Fruit fly (Drosophila melanogaster) whole organism, embryonic: Measurements from ENCODE around the gene CG14219.

Experiments
- Atf3 ChIP-seq: fragments of 200-800 bp; sonication (Bioruptor generic); optimal IDR thresholded peaks from 3 replicates; lab custom pipeline; 2016; ENCODE audit warnings: missing biosample characterization, missing genetic modification characterization
- CG10366 ChIP-seq: fragments of 200-800 bp; sonication (Bioruptor generic); IDR thresholded peaks from 2 replicates; pipeline ENCODE4 v1.3.6; 2022; ENCODE audit warnings: missing biosample characterization, missing genetic modification characterization
- CG12942 ChIP-seq: fragments of 200-800 bp; sonication (Bioruptor generic); optimal IDR thresholded peaks from 3 replicates; lab custom pipeline; 2016; ENCODE audit warnings: missing biosample characterization, missing genetic modification characterization
- CG13287 ChIP-seq: fragments of 200-800 bp; sonication (Bioruptor generic); IDR thresholded peaks from 2 replicates; pipeline ENCODE4 v1.3.6; 2022; ENCODE audit warnings: missing biosample characterization, missing genetic modification characterization; ENCODE audit not compliant: partially characterized antibody
- CG13624 ChIP-seq: fragments of 200-800 bp; sonication (Bioruptor generic); optimal IDR thresholded peaks from 2 replicates; lab custom pipeline; 2016; ENCODE audit warnings: missing biosample characterization, missing genetic modification characterization
- CG15514 ChIP-seq: fragments of 200-800 bp; sonication (Bioruptor generic); optimal IDR thresholded peaks from 3 replicates; lab custom pipeline; 2017; ENCODE audit warnings: missing biosample characterization, missing genetic modification characterization, mild to moderate bottlenecking, moderate library complexity, missing genetic modification reagents
- CG17359 ChIP-seq: fragments of 200-800 bp; sonication (Bioruptor generic); optimal IDR thresholded peaks from 3 replicates; lab custom pipeline; 2018; ENCODE audit warnings: missing biosample characterization, mild to moderate bottlenecking, missing genetic modification characterization, moderate library complexity
- CG17829 ChIP-seq: fragments of 200-800 bp; optimal IDR thresholded peaks from 2 replicates; lab custom pipeline; 2019; ENCODE audit warnings: missing biosample characterization, mild to moderate bottlenecking, missing genetic modification characterization, moderate library complexity
- CG30020 ChIP-seq: fragments of 200-800 bp; optimal IDR thresholded peaks from 2 replicates; lab custom pipeline; 2019; ENCODE audit warnings: missing biosample characterization, mild to moderate bottlenecking, missing genetic modification characterization, moderate library complexity
- CG3163 ChIP-seq: fragments of 200-800 bp; sonication (Bioruptor generic); optimal IDR thresholded peaks from 3 replicates; lab custom pipeline; 2016; ENCODE audit warnings: missing biosample characterization, missing genetic modification characterization
- CG33213 ChIP-seq: fragments of 200-800 bp; sonication (Bioruptor generic); optimal IDR thresholded peaks from 3 replicates; lab custom pipeline; 2016; ENCODE audit warnings: missing biosample characterization, missing genetic modification characterization
- CG33557 ChIP-seq: fragments of 200-800 bp; sonication (Bioruptor generic); optimal IDR thresholded peaks from 2 replicates; lab custom pipeline; 2019; ENCODE audit warnings: missing biosample characterization, mild to moderate bottlenecking, missing genetic modification characterization, moderate library complexity
- CG3407 ChIP-seq: fragments of 200-800 bp; sonication (Bioruptor generic); optimal IDR thresholded peaks from 2 replicates; lab custom pipeline; 2018; ENCODE audit warnings: missing biosample characterization, mild to moderate bottlenecking, missing genetic modification characterization
- CG34376 ChIP-seq: fragments of 200-800 bp; sonication (Bioruptor generic); optimal IDR thresholded peaks from 2 replicates; lab custom pipeline; 2018; ENCODE audit warnings: missing biosample characterization, mild to moderate bottlenecking, missing genetic modification characterization
- CG43689 ChIP-seq: fragments of 200-800 bp; sonication (Bioruptor generic); IDR thresholded peaks from 2 replicates; pipeline ENCODE4 v1.3.6; 2022; ENCODE audit warnings: missing biosample characterization, missing genetic modification characterization
- CG7963 ChIP-seq: fragments of 200-800 bp; sonication (Bioruptor generic); IDR thresholded peaks from 3 replicates; pipeline ENCODE4 v1.3.6; 2022; ENCODE audit warnings: missing biosample characterization, missing genetic modification characterization; ENCODE audit not compliant: partially characterized antibody
- CG8924 ChIP-seq: fragments of 200-800 bp; optimal IDR thresholded peaks from 3 replicates; lab custom pipeline; 2019; ENCODE audit warnings: missing biosample characterization, mild to moderate bottlenecking, missing genetic modification characterization, moderate library complexity
- CrebB ChIP-seq: fragments of 200-800 bp; sonication (Bioruptor generic); optimal IDR thresholded peaks from 3 replicates; lab custom pipeline; 2018; ENCODE audit warnings: missing biosample characterization, mild to moderate bottlenecking, missing genetic modification characterization
- ERR ChIP-seq: fragments of 200-800 bp; sonication (Bioruptor generic); optimal IDR thresholded peaks from 2 replicates; lab custom pipeline; 2016; ENCODE audit warnings: missing biosample characterization, missing genetic modification characterization
- Ets97D ChIP-seq: fragments of 200-800 bp; sonication (Bioruptor generic); optimal IDR thresholded peaks from 3 replicates; lab custom pipeline; 2016; ENCODE audit warnings: missing biosample characterization, missing genetic modification characterization
- Fer1 ChIP-seq: fragments of 200-800 bp; sonication (Bioruptor generic); optimal IDR thresholded peaks from 2 replicates; lab custom pipeline; 2017; ENCODE audit warnings: missing biosample characterization, mild to moderate bottlenecking, missing genetic modification characterization
- Lhr ChIP-seq: fragments of 200-800 bp; sonication (Bioruptor generic); optimal IDR thresholded peaks from 3 replicates; lab custom pipeline; 2017; ENCODE audit warnings: mild to moderate bottlenecking, missing biosample characterization, missing genetic modification reagents, missing genetic modification characterization
- Med ChIP-seq: fragments of 200-800 bp; sonication (Bioruptor generic); peaks from one replicate; lab custom pipeline; 2016; ENCODE audit warnings: missing biosample characterization, missing genetic modification characterization, mild to moderate bottlenecking, inconsistent platforms, moderate library complexity
- Myb ChIP-seq: fragments of 200-800 bp; sonication (Bioruptor generic); optimal IDR thresholded peaks from 2 replicates; lab custom pipeline; 2016; ENCODE audit warnings: missing biosample characterization, missing genetic modification characterization
- Pdp1 ChIP-seq, 2 experiments: fragments of 200-800 bp; sonication (Bioruptor generic); optimal IDR thresholded peaks; 3 replicates each; lab custom pipeline; 2016; ENCODE audit warnings: missing biosample characterization in 2 of 2, missing genetic modification characterization in 2 of 2, mild to moderate bottlenecking in 1 of 2, moderate library complexity in 1 of 2
- Rfx ChIP-seq: fragments of 200-800 bp; sonication (Bioruptor generic); IDR thresholded peaks from 2 replicates; pipeline ENCODE4 v1.3.6; 2022; ENCODE audit warnings: missing biosample characterization, missing genetic modification characterization
- Sin3A ChIP-seq: fragments of >200 bp; optimal IDR thresholded peaks from 2 replicates; lab custom pipeline; 2018
- bcd ChIP-seq: fragments of 200-800 bp; sonication (Bioruptor generic); optimal IDR thresholded peaks from 2 replicates; lab custom pipeline; 2017; ENCODE audit warnings: missing biosample characterization, mild to moderate bottlenecking, missing genetic modification characterization
- br ChIP-seq: fragments of >200 bp; optimal IDR thresholded peaks from 2 replicates; lab custom pipeline; 2017
- chinmo ChIP-seq: fragments of 200-800 bp; sonication (Bioruptor generic); IDR thresholded peaks from 4 replicates; pipeline ENCODE4 v1.3.6; 2022; ENCODE audit warnings: missing biosample characterization, missing genetic modification characterization; ENCODE audit not compliant: partially characterized antibody
- cwo ChIP-seq: fragments of 200-800 bp; sonication (Bioruptor generic); optimal IDR thresholded peaks from 3 replicates; lab custom pipeline; 2017; ENCODE audit warnings: missing biosample characterization, missing genetic modification characterization, mild to moderate bottlenecking, moderate library complexity, missing genetic modification reagents
- dmrt11E ChIP-seq: fragments of 200-800 bp; sonication (Bioruptor generic); optimal IDR thresholded peaks from 3 replicates; lab custom pipeline; 2018; ENCODE audit warnings: missing biosample characterization, mild to moderate bottlenecking, missing genetic modification characterization, moderate library complexity
- en ChIP-seq: fragments of 200-800 bp; sonication (Bioruptor generic); optimal IDR thresholded peaks from 2 replicates; lab custom pipeline; 2016; ENCODE audit warnings: missing biosample characterization, missing genetic modification characterization
- grau ChIP-seq: fragments of 200-800 bp; optimal IDR thresholded peaks from 3 replicates; lab custom pipeline; 2019; ENCODE audit warnings: missing biosample characterization, mild to moderate bottlenecking, missing genetic modification characterization, moderate library complexity
- inv ChIP-seq: fragments of 200-800 bp; sonication (Bioruptor generic); IDR thresholded peaks from 2 replicates; pipeline ENCODE4 v1.3.6; 2022; ENCODE audit warnings: missing biosample characterization, missing genetic modification characterization; ENCODE audit not compliant: partially characterized antibody
- jing ChIP-seq: fragments of 200-800 bp; sonication (Bioruptor generic); optimal IDR thresholded peaks from 2 replicates; lab custom pipeline; 2018; ENCODE audit warnings: missing biosample characterization, mild to moderate bottlenecking, missing genetic modification characterization
- kah ChIP-seq: fragments of 200-800 bp; sonication (Bioruptor generic); optimal IDR thresholded peaks from 2 replicates; lab custom pipeline; 2018; ENCODE audit warnings: missing biosample characterization, mild to moderate bottlenecking, missing genetic modification characterization
- kay ChIP-seq: fragments of 200-800 bp; sonication (Bioruptor generic); optimal IDR thresholded peaks from 2 replicates; lab custom pipeline; 2016; ENCODE audit warnings: missing biosample characterization, missing genetic modification characterization
- kni ChIP-seq: fragments of 200-800 bp; sonication (Bioruptor generic); optimal IDR thresholded peaks from 3 replicates; lab custom pipeline; 2017; ENCODE audit warnings: mild to moderate bottlenecking, missing biosample characterization, missing genetic modification reagents, missing genetic modification characterization
- nau ChIP-seq: fragments of 200-800 bp; sonication (Bioruptor generic); optimal IDR thresholded peaks from 3 replicates; lab custom pipeline; 2017; ENCODE audit warnings: missing biosample characterization, mild to moderate bottlenecking, missing genetic modification characterization, missing genetic modification reagents
- nerfin-2 ChIP-seq: fragments of 200-800 bp; sonication (Bioruptor generic); IDR thresholded peaks from 2 replicates; pipeline ENCODE4 v1.3.6; 2022; ENCODE audit warnings: missing biosample characterization, missing genetic modification characterization; ENCODE audit not compliant: partially characterized antibody
- p53 ChIP-seq: fragments of 200-800 bp; sonication (Bioruptor generic); optimal IDR thresholded peaks from 2 replicates; lab custom pipeline; 2016; ENCODE audit warnings: missing biosample characterization, missing genetic modification characterization
- pfk ChIP-seq: fragments of 200-800 bp; sonication (Bioruptor generic); optimal IDR thresholded peaks from 2 replicates; lab custom pipeline; 2018; ENCODE audit warnings: missing biosample characterization, mild to moderate bottlenecking, missing genetic modification characterization, moderate library complexity
- salm ChIP-seq: fragments of 200-800 bp; sonication (Bioruptor generic); optimal IDR thresholded peaks from 2 replicates; lab custom pipeline; 2018; ENCODE audit warnings: missing biosample characterization, mild to moderate bottlenecking, missing genetic modification characterization
- sob ChIP-seq: fragments of 200-800 bp; sonication (Bioruptor generic); IDR thresholded peaks from 2 replicates; pipeline ENCODE4 v1.3.6; 2022; ENCODE audit warnings: missing biosample characterization, missing genetic modification characterization
- stwl ChIP-seq: fragments of 200-800 bp; sonication (Bioruptor generic); optimal IDR thresholded peaks from 3 replicates; lab custom pipeline; 2018; ENCODE audit warnings: missing biosample characterization, mild to moderate bottlenecking, missing genetic modification characterization, moderate library complexity
- ttk ChIP-seq: fragments of 200-800 bp; sonication (Bioruptor generic); IDR thresholded peaks from 2 replicates; pipeline ENCODE4 v2.1.2; 2022; ENCODE audit warnings: missing biosample characterization, missing genetic modification characterization
- tx ChIP-seq: fragments of 200-800 bp; sonication (Bioruptor generic); optimal IDR thresholded peaks from 2 replicates; lab custom pipeline; 2016; ENCODE audit warnings: missing biosample characterization, missing genetic modification characterization
- z ChIP-seq: fragments of 200-800 bp; sonication (Bioruptor generic); IDR thresholded peaks from 3 replicates; pipeline ENCODE4 v1.3.6; 2022; ENCODE audit warnings: missing biosample characterization, missing genetic modification characterization
- zf30C ChIP-seq: fragments of 200-800 bp; sonication (Bioruptor generic); optimal IDR thresholded peaks from 3 replicates; lab custom pipeline; 2018; ENCODE audit warnings: missing biosample characterization, mild to moderate bottlenecking, missing genetic modification characterization

The CG14219 gene

dm6 chrX:19608042-19608609, 18.2 kb upstream of the CG14219 start (continued):
- no peak for TF ChIP-seq tx (GFP tag; lab: Kevin White, UChicago)
- no peak for TF ChIP-seq bcd (GFP tag; lab: Kevin White, UChicago)
- no peak for TF ChIP-seq en (GFP tag; lab: Kevin White, UChicago)
- TF ChIP-seq Rfx (GFP tag; lab: Robert Waterston, UW) = 0 out of 2 replicates have a peak, but pooled peaks have one; percentile 3
- no peak for TF ChIP-seq salm
- peak; percentile 93 for TF ChIP-seq cwo (GFP tag; lab: Kevin White, UChicago)
- TF ChIP-seq ttk (GFP tag; lab: Robert Waterston, UW) = no peak
- peak; percentile 31 for TF ChIP-seq nau (GFP tag; lab: Kevin White, UChicago)
- TF ChIP-seq stwl (tag; lab: Kevin White, UChicago) = peak; percentile 60
- TF ChIP-seq CG17359 (tag; lab: Kevin White, UChicago) = no peak
- no peak for TF ChIP-seq CG43689 (GFP tag; lab: Robert Waterston, UW)
- TF ChIP-seq chinmo (GFP tag; lab: Robert Waterston, UW) = peak; percentile 87; the same call in 1 of the 4 replicates
- no peak for TF ChIP-seq grau (tag; lab: Kevin White, UChicago)
- peak; percentile 59 for TF ChIP-seq nerfin-2 (GFP tag; lab: Robert Waterston, UW)
- TF ChIP-seq inv (GFP tag; lab: Robert Waterston, UW) = 0 out of 2 replicates have a peak, but pooled peaks have one; percentile 17
- TF ChIP-seq CG3407 (GFP tag; lab: Kevin White, UChicago) = no peak
- no peak for TF ChIP-seq CG17829 (tag; lab: Kevin White, UChicago)
- peak; percentile 31 for TF ChIP-seq zf30C
- TF ChIP-seq z = no peak
- TF ChIP-seq Fer1 (GFP tag; lab: Kevin White, UChicago) = peak; percentile 11
- TF ChIP-seq CG33213 (GFP tag; lab: Kevin White, UChicago) = no peak
- 0 out of 3 replicates have a peak, but pooled peaks have one; percentile 26 for TF ChIP-seq CG7963 (GFP tag; lab: Robert Waterston, UW)
- peak; percentile 16 for TF ChIP-seq pfk
- no peak for TF ChIP-seq CG3163 (GFP tag; lab: Kevin White, UChicago)
- peak; percentile 82 for TF ChIP-seq kni (GFP tag; lab: Kevin White, UChicago)
- TF ChIP-seq CG30020 (tag; lab: Kevin White, UChicago) = no peak
- TF ChIP-seq Lhr (GFP tag; lab: Kevin White, UChicago) = no peak
- TF ChIP-seq br (lab: Kevin White, UChicago) = no peak
- peak; percentile 60 for TF ChIP-seq CG13287
- no peak for TF ChIP-seq CG33557
- TF ChIP-seq ERR (GFP tag; lab: Kevin White, UChicago) = peak; percentile 27
- no peak for TF ChIP-seq sob (GFP tag; lab: Robert Waterston, UW)
- TF ChIP-seq CG34376 (GFP tag; lab: Kevin White, UChicago) = peak; percentile 86
- peak; percentile 54 for TF ChIP-seq Med
- TF ChIP-seq Atf3 = peak; percentile 32
- TF ChIP-seq Pdp1 (GFP tag; optimal IDR thresholded peaks at IDR 0.05; lab: Kevin White, UChicago) = peak in 1 of 2 experiments; percentile 43
- TF ChIP-seq jing (GFP tag; lab: Kevin White, UChicago) = no peak
- TF ChIP-seq p53 (GFP tag; lab: Kevin White, UChicago) = peak; percentile 30
- no peak for TF ChIP-seq Ets97D (GFP tag; lab: Kevin White, UChicago)
- no peak for TF ChIP-seq CG12942 (GFP tag; lab: Kevin White, UChicago)
- no peak for TF ChIP-seq Sin3A (lab: Kevin White, UChicago)
- TF ChIP-seq dmrt11E = no peak
- peak; percentile 23 for TF ChIP-seq CG15514 (GFP tag; lab: Kevin White, UChicago)
- no peak for TF ChIP-seq CG10366 (GFP tag; lab: Robert Waterston, UW)
- TF ChIP-seq Myb (GFP tag; lab: Kevin White, UChicago) = no peak
- no peak for TF ChIP-seq kah (GFP tag; lab: Kevin White, UChicago)
- peak; percentile 15 for TF ChIP-seq CrebB (tag; lab: Kevin White, UChicago)
- TF ChIP-seq CG13624 = peak; percentile 31
- no peak for TF ChIP-seq kay
- peak; percentile 21 for TF ChIP-seq CG8924
